Fruit fly (Drosophila melanogaster): ENCODE measurements around the gene CG9682.

dm6 chr3R:30264671-30265282 is 14.0 kb downstream of the CG9682 start:
- no peak for TF ChIP-seq CG8478 (optimal IDR thresholded peaks at IDR 0.05)
- TF ChIP-seq CTCF (optimal IDR thresholded peaks at IDR 0.05): no peak

All from S2 (cell line).